Worm (Caenorhabditis elegans): Measurements from ENCODE around the gene fbxb-92.

- TF ChIP-seq pha-4 (tag; optimal IDR thresholded peaks at IDR 0.05) (no peak), nhr-11 (tag; optimal IDR thresholded peaks at IDR 0.05) (no peak), zag-1 (tag; optimal IDR thresholded peaks at IDR 0.05) (no peak), unc-39 (tag; optimal IDR thresholded peaks at IDR 0.05) (no peak), pqm-1 (tag; optimal IDR thresholded peaks at IDR 0.05) (no peak), ceh-16 (tag; optimal IDR thresholded peaks at IDR 0.05) (no peak), ZK546.5 (tag; optimal IDR thresholded peaks at IDR 0.05) (no peak), mdl-1 (tag; optimal IDR thresholded peaks at IDR 0.05) (no peak), aly-2 (tag; optimal IDR thresholded peaks at IDR 0.05) (no peak), ceh-28 (tag; optimal IDR thresholded peaks at IDR 0.05) (no peak), skn-1 (tag; optimal IDR thresholded peaks at IDR 0.05) (no peak)
These were observed 30.5 kb upstream of the fbxb-92 start for ce11 chrII:3777802-3778201.
